Fruit fly (Drosophila melanogaster) whole organism, embryonic: Measurements from ENCODE around the gene CG44094.

Experiments used
- B-H2 ChIP-seq: fragments of 200-800 bp; sonication (Bioruptor generic); optimal IDR thresholded peaks from 2 replicates; lab custom pipeline; 2018; ENCODE audit warnings: missing biosample characterization, mild to moderate bottlenecking, missing genetic modification characterization
- CG10543 ChIP-seq: fragments of 200-800 bp; sonication (Bioruptor generic); optimal IDR thresholded peaks from 3 replicates; lab custom pipeline; 2017; ENCODE audit warnings: missing biosample characterization, mild to moderate bottlenecking, missing genetic modification characterization, moderate library complexity
- CG10565 ChIP-seq: fragments of 200-800 bp; sonication (Bioruptor generic); optimal IDR thresholded peaks from 3 replicates; lab custom pipeline; 2016; ENCODE audit warnings: missing biosample characterization, mild to moderate bottlenecking, missing genetic modification characterization
- CG11085 ChIP-seq: fragments of 200-800 bp; sonication (Bioruptor generic); IDR thresholded peaks from 2 replicates; pipeline ENCODE4 v1.3.6; 2022; ENCODE audit warnings: missing biosample characterization, missing genetic modification characterization
- CG12071 ChIP-seq: fragments of 200-800 bp; sonication (Bioruptor generic); optimal IDR thresholded peaks from 3 replicates; lab custom pipeline; 2018; ENCODE audit warnings: missing biosample characterization, mild to moderate bottlenecking, missing genetic modification characterization
- CG12744 ChIP-seq: fragments of 200-800 bp; sonication (Bioruptor generic); optimal IDR thresholded peaks from 2 replicates; lab custom pipeline; 2016; ENCODE audit warnings: missing biosample characterization, missing genetic modification characterization
- CG13775 ChIP-seq: fragments of 200-800 bp; sonication (Bioruptor generic); optimal IDR thresholded peaks from 3 replicates; lab custom pipeline; 2017; ENCODE audit warnings: missing biosample characterization, mild to moderate bottlenecking, missing genetic modification characterization
- CG18011 ChIP-seq: fragments of 200-800 bp; sonication (Bioruptor generic); optimal IDR thresholded peaks from 2 replicates; lab custom pipeline; 2017; ENCODE audit warnings: missing biosample characterization, missing genetic modification characterization, mild to moderate bottlenecking, moderate library complexity, missing genotype
- CG2678 ChIP-seq: fragments of 200-800 bp; sonication (Bioruptor generic); optimal IDR thresholded peaks from 3 replicates; lab custom pipeline; 2019; ENCODE audit warnings: missing biosample characterization, mild to moderate bottlenecking, missing genetic modification characterization, moderate library complexity
- CG30020 ChIP-seq: fragments of 200-800 bp; optimal IDR thresholded peaks from 2 replicates; lab custom pipeline; 2019; ENCODE audit warnings: missing biosample characterization, mild to moderate bottlenecking, missing genetic modification characterization, moderate library complexity
- CG31441 ChIP-seq: fragments of 200-800 bp; sonication (Bioruptor generic); IDR thresholded peaks from 2 replicates; pipeline ENCODE4 v1.3.6; 2022; ENCODE audit warnings: missing biosample characterization, missing genetic modification characterization
- CG3847 ChIP-seq: fragments of 200-800 bp; sonication (Bioruptor generic); IDR thresholded peaks from 2 replicates; pipeline ENCODE4 v1.3.6; 2022; ENCODE audit warnings: missing biosample characterization, missing genetic modification characterization
- CG4360 ChIP-seq: fragments of 200-800 bp; sonication (Bioruptor generic); IDR thresholded peaks from 2 replicates; pipeline ENCODE4 v1.3.6; 2022; ENCODE audit warnings: missing biosample characterization, missing genetic modification characterization
- CG4730 ChIP-seq: fragments of 200-800 bp; sonication (Bioruptor generic); IDR thresholded peaks from 2 replicates; pipeline ENCODE4 v1.3.6; 2022; ENCODE audit warnings: missing biosample characterization, missing genetic modification characterization
- CG6689 ChIP-seq: fragments of 200-800 bp; sonication (Bioruptor generic); IDR thresholded peaks from 2 replicates; pipeline ENCODE4 v1.3.6; 2022; ENCODE audit warnings: missing biosample characterization, missing genetic modification characterization
- CG7271 ChIP-seq: fragments of 200-800 bp; sonication (Bioruptor generic); optimal IDR thresholded peaks from 2 replicates; lab custom pipeline; 2018; ENCODE audit warnings: missing biosample characterization, mild to moderate bottlenecking, missing genetic modification characterization, moderate library complexity
- CG7372 ChIP-seq: fragments of 200-800 bp; sonication (Bioruptor generic); IDR thresholded peaks from 2 replicates; pipeline ENCODE4 v1.3.6; 2022; ENCODE audit warnings: missing biosample characterization, missing genetic modification characterization
- CG7839 ChIP-seq: fragments of 200-800 bp; sonication (Bioruptor generic); optimal IDR thresholded peaks from 3 replicates; lab custom pipeline; 2018; ENCODE audit warnings: missing biosample characterization, mild to moderate bottlenecking, missing genetic modification characterization, moderate library complexity
- CG9215 ChIP-seq: fragments of 200-800 bp; sonication (Bioruptor generic); IDR thresholded peaks from 2 replicates; pipeline ENCODE4 v1.3.6; 2022; ENCODE audit warnings: missing biosample characterization, missing genetic modification characterization
- CG9437 ChIP-seq: fragments of 200-800 bp; sonication (Bioruptor generic); optimal IDR thresholded peaks from 2 replicates; lab custom pipeline; 2018; ENCODE audit warnings: missing biosample characterization, mild to moderate bottlenecking, missing genetic modification characterization
- CG9727 ChIP-seq: fragments of 200-800 bp; sonication (Bioruptor generic); optimal IDR thresholded peaks from 3 replicates; lab custom pipeline; 2017; ENCODE audit warnings: missing biosample characterization, mild to moderate bottlenecking, missing genetic modification characterization
- CG9817 ChIP-seq: fragments of 200-800 bp; sonication (Bioruptor generic); optimal IDR thresholded peaks from 2 replicates; lab custom pipeline; 2018; ENCODE audit warnings: missing biosample characterization, mild to moderate bottlenecking, missing genetic modification characterization, moderate library complexity
- CrebB ChIP-seq: fragments of 200-800 bp; sonication (Bioruptor generic); optimal IDR thresholded peaks from 3 replicates; lab custom pipeline; 2018; ENCODE audit warnings: missing biosample characterization, mild to moderate bottlenecking, missing genetic modification characterization
- Dbx ChIP-seq: fragments of 200-800 bp; sonication (Bioruptor generic); IDR thresholded peaks from 3 replicates; pipeline ENCODE4 v1.3.6; 2022; ENCODE audit warnings: missing biosample characterization, missing genetic modification characterization
- Ets97D ChIP-seq: fragments of 200-800 bp; sonication (Bioruptor generic); optimal IDR thresholded peaks from 3 replicates; lab custom pipeline; 2016; ENCODE audit warnings: missing biosample characterization, missing genetic modification characterization
- H2.0 ChIP-seq: fragments of 200-800 bp; sonication (Bioruptor generic); IDR thresholded peaks from 2 replicates; pipeline ENCODE4 v1.3.6; 2022; ENCODE audit warnings: missing biosample characterization, missing genetic modification characterization
- HmgD ChIP-seq: fragments of 200-800 bp; sonication (Bioruptor generic); optimal IDR thresholded peaks from 3 replicates; lab custom pipeline; 2016; ENCODE audit warnings: missing biosample characterization, missing genetic modification characterization
- Hmx ChIP-seq: fragments of 200-800 bp; sonication (Bioruptor generic); optimal IDR thresholded peaks from 2 replicates; lab custom pipeline; 2016; ENCODE audit warnings: missing biosample characterization, missing genetic modification characterization
- NFAT ChIP-seq: fragments of 200-800 bp; sonication (Bioruptor generic); IDR thresholded peaks from 2 replicates; pipeline ENCODE4 v1.3.6; 2022; ENCODE audit warnings: missing biosample characterization, missing genetic modification characterization
- Nf-YC ChIP-seq: fragments of 200-800 bp; optimal IDR thresholded peaks from 3 replicates; lab custom pipeline; 2019; ENCODE audit warnings: missing biosample characterization, mild to moderate bottlenecking, missing genetic modification characterization, moderate library complexity
- Oli ChIP-seq: fragments of 200-800 bp; sonication (Bioruptor generic); optimal IDR thresholded peaks from 2 replicates; lab custom pipeline; 2018; ENCODE audit warnings: missing biosample characterization, mild to moderate bottlenecking, missing genetic modification characterization, moderate library complexity
- PHDP ChIP-seq: fragments of 200-800 bp; sonication (Bioruptor generic); optimal IDR thresholded peaks from 3 replicates; lab custom pipeline; 2018; ENCODE audit warnings: missing biosample characterization, mild to moderate bottlenecking, missing genetic modification characterization, moderate library complexity
- Rx ChIP-seq: fragments of 200-800 bp; sonication (Bioruptor generic); IDR thresholded peaks from 2 replicates; pipeline ENCODE4 v1.3.6; 2022; ENCODE audit warnings: missing biosample characterization, missing genetic modification characterization
- YL-1 ChIP-seq: fragments of 200-800 bp; sonication (Bioruptor generic); optimal IDR thresholded peaks from 3 replicates; lab custom pipeline; 2017; ENCODE audit warnings: missing biosample characterization, mild to moderate bottlenecking, missing genetic modification characterization
- ac ChIP-seq: fragments of 200-800 bp; sonication (Bioruptor generic); optimal IDR thresholded peaks from 3 replicates; lab custom pipeline; 2017; ENCODE audit warnings: missing biosample characterization, mild to moderate bottlenecking, missing genetic modification characterization
- bcd ChIP-seq: fragments of 200-800 bp; sonication (Bioruptor generic); optimal IDR thresholded peaks from 2 replicates; lab custom pipeline; 2017; ENCODE audit warnings: missing biosample characterization, mild to moderate bottlenecking, missing genetic modification characterization
- crc ChIP-seq: fragments of 200-800 bp; sonication (Bioruptor generic); optimal IDR thresholded peaks from 2 replicates; lab custom pipeline; 2016; ENCODE audit warnings: missing biosample characterization, missing genetic modification characterization
- gsb ChIP-seq: fragments of 200-800 bp; sonication (Bioruptor generic); IDR thresholded peaks from 2 replicates; pipeline ENCODE4 v1.3.6; 2022; ENCODE audit warnings: missing biosample characterization, missing genetic modification characterization
- gt ChIP-seq: fragments of 200-800 bp; sonication (Bioruptor generic); IDR thresholded peaks from 2 replicates; pipeline ENCODE4 v1.3.6; 2022; ENCODE audit warnings: missing biosample characterization, missing genetic modification characterization
- hb ChIP-seq: fragments of 200-800 bp; sonication (Bioruptor generic); IDR thresholded peaks from 3 replicates; pipeline ENCODE4 v1.3.6; 2022; ENCODE audit warnings: missing biosample characterization, missing genetic modification characterization; ENCODE audit not compliant: partially characterized antibody
- hbn ChIP-seq: fragments of 200-800 bp; sonication (Bioruptor generic); IDR thresholded peaks from 2 replicates; pipeline ENCODE4 v1.3.6; 2022; ENCODE audit warnings: missing biosample characterization, missing genetic modification characterization; ENCODE audit not compliant: partially characterized antibody
- hkb ChIP-seq, 2 experiments: fragments of 200-800 bp in 1 of 2; fragments of >200 bp in 1 of 2; sonication (Bioruptor generic) in 1 of 2; IDR thresholded peaks in 1 of 2; optimal IDR thresholded peaks in 1 of 2; 2 replicates each; pipeline versions ENCODE4 v1.3.6 to Lab custom; 2017 to 2022; ENCODE audit warnings: missing biosample characterization in 1 of 2, missing genetic modification characterization in 1 of 2
- lmd ChIP-seq: fragments of 200-800 bp; sonication (Bioruptor generic); IDR thresholded peaks from 2 replicates; pipeline ENCODE4 v1.3.6; 2022; ENCODE audit warnings: missing biosample characterization, missing genetic modification characterization
- pita ChIP-seq: fragments of 200-800 bp; sonication (Bioruptor generic); optimal IDR thresholded peaks from 2 replicates; lab custom pipeline; 2017; ENCODE audit warnings: missing biosample characterization, mild to moderate bottlenecking, missing genetic modification characterization
- row ChIP-seq: fragments of 200-800 bp; sonication (Bioruptor generic); IDR thresholded peaks from 3 replicates; pipeline ENCODE4 v1.3.6; 2022; ENCODE audit warnings: missing biosample characterization, missing genetic modification characterization
- sc ChIP-seq, 3 experiments: fragments of >200 bp in 2 of 3; fragments of 200-800 bp in 1 of 3; sonication (Bioruptor generic) in 1 of 3; optimal IDR thresholded peaks; 2 replicates in 2 of 3; 3 replicates in 1 of 3; lab custom pipeline; 2017; ENCODE audit warnings: mild to moderate bottlenecking in 1 of 3, missing biosample characterization in 1 of 3, missing genetic modification characterization in 1 of 3, missing genetic modification reagents in 1 of 3
- tap ChIP-seq: fragments of 200-800 bp; optimal IDR thresholded peaks from 3 replicates; lab custom pipeline; 2019; ENCODE audit warnings: missing biosample characterization, mild to moderate bottlenecking, missing genetic modification characterization, moderate library complexity
- tin ChIP-seq: fragments of 200-800 bp; sonication (Bioruptor generic); optimal IDR thresholded peaks from 3 replicates; lab custom pipeline; 2016; ENCODE audit warnings: missing biosample characterization, missing genetic modification characterization
- tup ChIP-seq: fragments of 200-800 bp; sonication (Bioruptor generic); optimal IDR thresholded peaks from 2 replicates; lab custom pipeline; 2016; ENCODE audit warnings: missing biosample characterization, mild to moderate bottlenecking, missing genetic modification characterization, moderate library complexity
- vfl ChIP-seq: fragments of 200-800 bp; sonication (Bioruptor generic); optimal IDR thresholded peaks from 2 replicates; lab custom pipeline; 2016; ENCODE audit warnings: missing biosample characterization, missing genetic modification characterization

The CG44094 gene

DNA sequence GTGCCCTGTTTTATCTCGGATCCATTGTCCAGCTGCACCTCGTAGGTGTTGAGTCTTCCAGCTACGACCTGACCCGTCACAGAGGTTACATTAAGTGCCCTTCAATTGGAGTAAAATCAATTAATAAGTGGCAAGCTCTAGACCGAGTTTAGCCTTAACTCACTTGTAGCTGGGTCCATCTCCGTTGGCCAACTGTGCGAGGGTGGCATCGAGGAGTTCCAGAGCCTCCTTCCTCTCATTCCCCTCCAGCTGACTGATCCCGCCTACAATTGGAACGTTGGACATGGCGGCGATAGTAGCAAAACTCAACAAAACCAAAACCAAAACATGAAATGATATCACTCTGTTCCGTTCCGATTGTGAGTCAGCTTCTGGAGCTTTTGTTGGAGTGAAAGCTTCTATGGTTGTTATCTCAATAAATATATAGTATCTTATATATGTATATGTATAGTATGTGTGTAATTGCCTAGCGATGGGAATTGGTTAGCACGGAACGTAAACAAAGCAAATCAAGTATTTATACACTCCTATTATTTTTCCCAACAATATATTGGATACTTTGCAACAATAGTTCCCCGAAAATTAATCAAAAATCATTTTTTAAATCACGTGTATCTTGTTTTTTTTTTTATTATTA lies 7.8 kb downstream of the CG44094 start, which contains the start of gene CG8066 (continued):
- TF ChIP-seq CG10565 (GFP tag; lab: Kevin White, UChicago) (no peak), CG4730 (GFP tag; lab: Robert Waterston, UW) (no peak), row (GFP tag; lab: Robert Waterston, UW) (peak; percentile 69), lmd (no peak), vfl (GFP tag; lab: Kevin White, UChicago) (no peak), hbn (GFP tag; lab: Robert Waterston, UW) (peak; percentile 44), ac (GFP tag; lab: Kevin White, UChicago) (no peak), Nf-YC (tag; lab: Kevin White, UChicago) (no peak), H2.0 (GFP tag; lab: Robert Waterston, UW) (no peak), hb (GFP tag; lab: Robert Waterston, UW) (no peak), Hmx (GFP tag; lab: Kevin White, UChicago) (no peak), CG9817 (peak; percentile 1), CrebB (no peak), CG9215 (no peak), CG4360 (no peak), Rx (GFP tag; lab: Robert Waterston, UW) (no peak), pita (GFP tag; lab: Kevin White, UChicago) (no peak), PHDP (tag; lab: Kevin White, UChicago) (peak; percentile 39), CG12071 (GFP tag; lab: Kevin White, UChicago) (no peak), Dbx (GFP tag; lab: Robert Waterston, UW) (peak; percentile 23; the same call in 1 of the 3 replicates), Ets97D (GFP tag; lab: Kevin White, UChicago) (no peak), CG7271 (tag; lab: Kevin White, UChicago) (no peak), CG2678 (tag; lab: Kevin White, UChicago) (no peak), sc (optimal IDR thresholded peaks at IDR 0.05; lab: Kevin White, UChicago) (no peak), sc (GFP tag; optimal IDR thresholded peaks at IDR 0.05; lab: Kevin White, UChicago) (no peak), gt (GFP tag; lab: Robert Waterston, UW) (no peak), Oli (tag; lab: Kevin White, UChicago) (no peak), CG12744 (GFP tag; lab: Kevin White, UChicago) (no peak), HmgD (GFP tag; lab: Kevin White, UChicago) (no peak), CG9437 (GFP tag; lab: Kevin White, UChicago) (no peak), CG9727 (GFP tag; lab: Kevin White, UChicago) (no peak), CG31441 (GFP tag; lab: Robert Waterston, UW) (no peak), B-H2 (peak; percentile 63), crc (no peak), bcd (GFP tag; lab: Kevin White, UChicago) (no peak), CG13775 (GFP tag; lab: Kevin White, UChicago) (peak; percentile 2), CG18011 (peak; percentile 22), CG7372 (GFP tag; lab: Robert Waterston, UW) (no peak), NFAT (GFP tag; lab: Robert Waterston, UW) (no peak), gsb (no peak), CG10543 (GFP tag; lab: Kevin White, UChicago) (peak; percentile 55), CG7839 (tag; lab: Kevin White, UChicago) (peak; percentile 22), YL-1 (no peak), CG6689 (no peak), CG3847 (GFP tag; lab: Robert Waterston, UW) (no peak), CG30020 (tag; lab: Kevin White, UChicago) (no peak), tin (GFP tag; lab: Kevin White, UChicago) (no peak), tup (GFP tag; lab: Kevin White, UChicago) (no peak), CG11085 (GFP tag; lab: Robert Waterston, UW) (no peak), hkb (optimal IDR thresholded peaks at IDR 0.05; lab: Kevin White, UChicago) (no peak), hkb (GFP tag; IDR thresholded peaks at IDR 0.05; lab: Robert Waterston, UW) (0 out of 2 replicates have a peak, but pooled peaks have one; percentile 21), tap (tag; lab: Kevin White, UChicago) (no peak)
